Fruit fly (Drosophila melanogaster) whole organism, pupa: Measurements from ENCODE around the gene CG17598.

Experiments
- CG10348 ChIP-seq: fragments of 200-800 bp; sonication (Bioruptor generic); IDR thresholded peaks from 2 replicates; pipeline ENCODE4 v1.3.6; 2022; ENCODE audit warnings: missing biosample characterization, missing genetic modification characterization
- CG12605 ChIP-seq: fragments of 200-800 bp; sonication (Bioruptor generic); IDR thresholded peaks from 2 replicates; pipeline ENCODE4 v1.3.6; 2022; ENCODE audit warnings: missing biosample characterization, missing genetic modification characterization
- CG13204 ChIP-seq: fragments of 200-800 bp; sonication (Bioruptor generic); optimal IDR thresholded peaks from 2 replicates; lab custom pipeline; 2018; ENCODE audit warnings: missing biosample characterization, mild to moderate bottlenecking, missing genetic modification characterization, moderate library complexity
- CG14655 ChIP-seq: fragments of 200-800 bp; sonication (Bioruptor generic); optimal IDR thresholded peaks from 3 replicates; lab custom pipeline; 2017; ENCODE audit warnings: mild to moderate bottlenecking, missing biosample characterization, missing genetic modification reagents, missing genetic modification characterization
- CG34367 ChIP-seq: fragments of 200-800 bp; sonication (Bioruptor generic); optimal IDR thresholded peaks from 2 replicates; lab custom pipeline; 2018; ENCODE audit warnings: missing biosample characterization, mild to moderate bottlenecking, missing genetic modification characterization
- Pif1B ChIP-seq: fragments of 200-800 bp; sonication (Bioruptor generic); optimal IDR thresholded peaks from 3 replicates; lab custom pipeline; 2016; ENCODE audit warnings: missing biosample characterization, missing genetic modification characterization

DNA sequence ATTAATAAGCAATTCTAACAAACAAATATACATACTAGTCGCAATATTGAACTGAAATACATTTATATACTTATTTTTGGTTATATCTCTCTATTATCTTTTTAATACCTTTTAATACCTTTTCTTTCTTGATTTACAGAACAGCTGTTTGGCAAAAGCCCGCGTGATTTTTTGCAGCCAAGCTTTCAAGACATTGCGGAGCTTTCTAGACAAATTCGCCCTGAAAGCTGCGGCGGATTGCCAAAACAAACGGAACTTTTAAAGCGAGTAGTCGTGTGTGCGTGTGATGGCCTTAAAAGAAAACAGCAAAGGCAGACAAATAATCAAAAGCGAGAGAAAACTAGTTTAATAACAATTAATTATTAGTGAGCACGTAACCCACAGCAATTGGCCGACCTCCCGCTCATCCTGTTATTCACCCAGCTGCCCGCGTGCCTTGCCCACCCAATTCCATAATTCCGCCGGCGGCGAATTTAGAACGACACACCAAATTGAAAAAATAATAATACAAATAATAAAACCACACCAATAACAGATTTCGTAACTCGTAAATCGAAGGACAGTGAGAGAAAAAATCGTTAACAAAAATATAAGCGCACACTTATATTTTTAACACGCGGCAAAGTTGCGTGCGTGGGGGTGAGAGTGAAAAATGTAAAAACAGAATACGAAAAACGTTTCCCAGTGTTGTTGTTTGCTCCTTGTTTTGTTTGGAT is 53.1 kb downstream of the CG17598 start:
- no peak for TF ChIP-seq Pif1B
- TF ChIP-seq CG13204 (GFP tag; lab: Kevin White, UChicago), result no peak
- no peak for TF ChIP-seq CG14655
- TF ChIP-seq CG10348 (GFP tag; lab: Robert Waterston, UW), result no peak
- TF ChIP-seq CG34367, result no peak
- TF ChIP-seq CG12605 (GFP tag; lab: Robert Waterston, UW), result no peak
